Fruit fly (Drosophila melanogaster) whole organism, embryonic: ENCODE results near the gene meep.

Source experiments
- BtbVII ChIP-seq: fragments of 200-800 bp; sonication (Bioruptor generic); optimal IDR thresholded peaks from 3 replicates; lab custom pipeline; 2017; ENCODE audit warnings: missing biosample characterization, mild to moderate bottlenecking, missing genetic modification characterization
- CG10543 ChIP-seq: fragments of 200-800 bp; sonication (Bioruptor generic); optimal IDR thresholded peaks from 3 replicates; lab custom pipeline; 2017; ENCODE audit warnings: missing biosample characterization, mild to moderate bottlenecking, missing genetic modification characterization, moderate library complexity
- CG12071 ChIP-seq: fragments of 200-800 bp; sonication (Bioruptor generic); optimal IDR thresholded peaks from 3 replicates; lab custom pipeline; 2018; ENCODE audit warnings: missing biosample characterization, mild to moderate bottlenecking, missing genetic modification characterization
- CG12659 ChIP-seq: fragments of 200-800 bp; sonication (Bioruptor generic); optimal IDR thresholded peaks from 3 replicates; lab custom pipeline; 2017; ENCODE audit warnings: mild to moderate bottlenecking, missing biosample characterization, missing genetic modification reagents, missing genetic modification characterization
- CG14441 ChIP-seq: fragments of 200-800 bp; sonication (Bioruptor generic); IDR thresholded peaks from 2 replicates; pipeline ENCODE4 v1.3.6; 2022; ENCODE audit warnings: missing biosample characterization, missing genetic modification characterization
- CG15601 ChIP-seq: fragments of 200-800 bp; sonication (Bioruptor generic); optimal IDR thresholded peaks from 3 replicates; lab custom pipeline; 2019; ENCODE audit warnings: missing biosample characterization, mild to moderate bottlenecking, missing genetic modification characterization, moderate library complexity
- CG18599 ChIP-seq: fragments of 200-800 bp; sonication (Bioruptor generic); optimal IDR thresholded peaks from 3 replicates; lab custom pipeline; 2017; ENCODE audit warnings: missing biosample characterization, missing genetic modification characterization, mild to moderate bottlenecking, moderate library complexity, missing genetic modification reagents
- CG2120 ChIP-seq: fragments of 200-800 bp; sonication (Bioruptor generic); optimal IDR thresholded peaks from 3 replicates; lab custom pipeline; 2016; ENCODE audit warnings: missing biosample characterization, missing genetic modification characterization
- CG2678 ChIP-seq: fragments of 200-800 bp; sonication (Bioruptor generic); optimal IDR thresholded peaks from 3 replicates; lab custom pipeline; 2019; ENCODE audit warnings: missing biosample characterization, mild to moderate bottlenecking, missing genetic modification characterization, moderate library complexity
- CG31365 ChIP-seq: fragments of 200-800 bp; sonication (Bioruptor generic); optimal IDR thresholded peaks from 2 replicates; lab custom pipeline; 2018; ENCODE audit warnings: missing biosample characterization, mild to moderate bottlenecking, missing genetic modification characterization
- CG31441 ChIP-seq: fragments of 200-800 bp; sonication (Bioruptor generic); IDR thresholded peaks from 2 replicates; pipeline ENCODE4 v1.3.6; 2022; ENCODE audit warnings: missing biosample characterization, missing genetic modification characterization
- CG4360 ChIP-seq: fragments of 200-800 bp; sonication (Bioruptor generic); IDR thresholded peaks from 2 replicates; pipeline ENCODE4 v1.3.6; 2022; ENCODE audit warnings: missing biosample characterization, missing genetic modification characterization
- CG43689 ChIP-seq: fragments of 200-800 bp; sonication (Bioruptor generic); IDR thresholded peaks from 2 replicates; pipeline ENCODE4 v1.3.6; 2022; ENCODE audit warnings: missing biosample characterization, missing genetic modification characterization
- CG4707 ChIP-seq: fragments of 200-800 bp; sonication (Bioruptor generic); optimal IDR thresholded peaks from 2 replicates; lab custom pipeline; 2018; ENCODE audit warnings: missing biosample characterization, mild to moderate bottlenecking, missing genetic modification characterization, moderate library complexity
- CG7556 ChIP-seq: fragments of 200-800 bp; sonication (Bioruptor generic); optimal IDR thresholded peaks from 2 replicates; lab custom pipeline; 2017; ENCODE audit warnings: missing biosample characterization, mild to moderate bottlenecking, missing genetic modification characterization
- CG8944 ChIP-seq: fragments of 200-800 bp; sonication (Bioruptor generic); optimal IDR thresholded peaks from 3 replicates; lab custom pipeline; 2016; ENCODE audit warnings: missing biosample characterization, missing genetic modification characterization
- CrebB ChIP-seq: fragments of 200-800 bp; sonication (Bioruptor generic); optimal IDR thresholded peaks from 3 replicates; lab custom pipeline; 2018; ENCODE audit warnings: missing biosample characterization, mild to moderate bottlenecking, missing genetic modification characterization
- Dfd ChIP-seq, 2 experiments: fragments of >200 bp; optimal IDR thresholded peaks; 2 replicates each; lab custom pipeline; 2017; ENCODE audit warnings: missing biosample characterization in 2 of 2, missing genetic modification characterization in 2 of 2
- Dp ChIP-seq: fragments of 200-800 bp; sonication (Bioruptor generic); optimal IDR thresholded peaks from 2 replicates; lab custom pipeline; 2018; ENCODE audit warnings: missing biosample characterization, mild to moderate bottlenecking, missing genetic modification characterization, moderate library complexity
- GATAe ChIP-seq: fragments of 200-800 bp; sonication (Bioruptor generic); conservative IDR thresholded peaks from 2 replicates; pipeline ENCODE4 v1.3.6; 2022; ENCODE audit warnings: missing biosample characterization, missing genetic modification characterization
- HmgZ ChIP-seq: fragments of 200-800 bp; sonication (Bioruptor generic); optimal IDR thresholded peaks from 2 replicates; lab custom pipeline; 2018; ENCODE audit warnings: missing biosample characterization, mild to moderate bottlenecking, missing genetic modification characterization
- Hmr ChIP-seq: fragments of 200-800 bp; sonication (Bioruptor generic); optimal IDR thresholded peaks from 3 replicates; lab custom pipeline; 2017; ENCODE audit warnings: mild to moderate bottlenecking, missing biosample characterization, missing genetic modification reagents, missing genetic modification characterization
- Hsf ChIP-seq: fragments of 200-800 bp; sonication (Bioruptor generic); optimal IDR thresholded peaks from 3 replicates; lab custom pipeline; 2016; ENCODE audit warnings: missing biosample characterization, missing genetic modification characterization
- Nf-YC ChIP-seq: fragments of 200-800 bp; optimal IDR thresholded peaks from 3 replicates; lab custom pipeline; 2019; ENCODE audit warnings: missing biosample characterization, mild to moderate bottlenecking, missing genetic modification characterization, moderate library complexity
- Opbp ChIP-seq: fragments of 200-800 bp; sonication (Bioruptor generic); IDR thresholded peaks from 3 replicates; pipeline ENCODE4 v1.3.6; 2022; ENCODE audit warnings: missing biosample characterization, missing genetic modification characterization; ENCODE audit not compliant: partially characterized antibody
- chn ChIP-seq: fragments of 200-800 bp; sonication (Bioruptor generic); optimal IDR thresholded peaks from 2 replicates; lab custom pipeline; 2016; ENCODE audit warnings: missing biosample characterization, missing genetic modification characterization
- crc ChIP-seq: fragments of 200-800 bp; sonication (Bioruptor generic); optimal IDR thresholded peaks from 2 replicates; lab custom pipeline; 2016; ENCODE audit warnings: missing biosample characterization, missing genetic modification characterization
- croc ChIP-seq: fragments of 200-800 bp; sonication (Bioruptor generic); conservative IDR thresholded peaks from 3 replicates; pipeline ENCODE4 v1.3.6; 2022; ENCODE audit warnings: missing biosample characterization, missing genetic modification characterization
- cwo ChIP-seq: fragments of 200-800 bp; sonication (Bioruptor generic); optimal IDR thresholded peaks from 3 replicates; lab custom pipeline; 2017; ENCODE audit warnings: missing biosample characterization, missing genetic modification characterization, mild to moderate bottlenecking, moderate library complexity, missing genetic modification reagents
- dimm ChIP-seq: fragments of 200-800 bp; sonication (Bioruptor generic); IDR thresholded peaks from 2 replicates; pipeline ENCODE4 v1.3.6; 2022; ENCODE audit warnings: missing biosample characterization, missing genetic modification characterization
- fd64A ChIP-seq: fragments of 200-800 bp; sonication (Bioruptor generic); optimal IDR thresholded peaks from 3 replicates; lab custom pipeline; 2018; ENCODE audit warnings: missing biosample characterization, mild to moderate bottlenecking, missing genetic modification characterization
- gfzf ChIP-seq: fragments of 200-800 bp; sonication (Bioruptor generic); optimal IDR thresholded peaks from 2 replicates; lab custom pipeline; 2016; ENCODE audit warnings: missing biosample characterization, mild to moderate bottlenecking, missing genetic modification characterization, moderate library complexity
- grn ChIP-seq: fragments of 200-800 bp; sonication (Bioruptor generic); optimal IDR thresholded peaks from 3 replicates; lab custom pipeline; 2017; ENCODE audit warnings: missing biosample characterization, missing genetic modification characterization
- hkb ChIP-seq, 2 experiments: fragments of 200-800 bp in 1 of 2; fragments of >200 bp in 1 of 2; sonication (Bioruptor generic) in 1 of 2; IDR thresholded peaks in 1 of 2; optimal IDR thresholded peaks in 1 of 2; 2 replicates each; pipeline versions ENCODE4 v1.3.6 to Lab custom; 2017 to 2022; ENCODE audit warnings: missing biosample characterization in 1 of 2, missing genetic modification characterization in 1 of 2
- kah ChIP-seq: fragments of 200-800 bp; sonication (Bioruptor generic); optimal IDR thresholded peaks from 2 replicates; lab custom pipeline; 2018; ENCODE audit warnings: missing biosample characterization, mild to moderate bottlenecking, missing genetic modification characterization
- kay ChIP-seq: fragments of 200-800 bp; sonication (Bioruptor generic); optimal IDR thresholded peaks from 2 replicates; lab custom pipeline; 2016; ENCODE audit warnings: missing biosample characterization, missing genetic modification characterization
- knrl ChIP-seq: fragments of 200-800 bp; sonication (Bioruptor generic); IDR thresholded peaks from 3 replicates; pipeline ENCODE4 v1.3.6; 2022; ENCODE audit warnings: missing biosample characterization, missing genetic modification characterization; ENCODE audit not compliant: partially characterized antibody
- lab ChIP-seq: fragments of 200-800 bp; sonication (Bioruptor generic); optimal IDR thresholded peaks from 3 replicates; lab custom pipeline; 2017; ENCODE audit warnings: missing biosample characterization, missing genetic modification characterization, mild to moderate bottlenecking, moderate library complexity, missing genetic modification reagents
- mirr ChIP-seq: fragments of 200-800 bp; sonication (Bioruptor generic); optimal IDR thresholded peaks from 3 replicates; lab custom pipeline; 2018; ENCODE audit warnings: missing biosample characterization, mild to moderate bottlenecking, missing genetic modification characterization
- nom ChIP-seq: fragments of 200-800 bp; sonication (Bioruptor generic); optimal IDR thresholded peaks from 2 replicates; lab custom pipeline; 2017; ENCODE audit warnings: missing biosample characterization, missing genetic modification characterization, mild to moderate bottlenecking, moderate library complexity, missing genetic modification reagents
- row ChIP-seq: fragments of 200-800 bp; sonication (Bioruptor generic); IDR thresholded peaks from 3 replicates; pipeline ENCODE4 v1.3.6; 2022; ENCODE audit warnings: missing biosample characterization, missing genetic modification characterization
- sd ChIP-seq: fragments of 200-800 bp; sonication (Bioruptor generic); optimal IDR thresholded peaks from 3 replicates; lab custom pipeline; 2018; ENCODE audit warnings: missing biosample characterization, mild to moderate bottlenecking, missing genetic modification characterization, moderate library complexity
- shn ChIP-seq: fragments of 200-800 bp; sonication (Bioruptor generic); optimal IDR thresholded peaks from 3 replicates; lab custom pipeline; 2016; ENCODE audit warnings: missing biosample characterization, missing genetic modification characterization
- sima ChIP-seq: fragments of 200-800 bp; sonication (Bioruptor generic); optimal IDR thresholded peaks from 2 replicates; lab custom pipeline; 2016; ENCODE audit warnings: missing biosample characterization, missing genetic modification characterization
- stc ChIP-seq: fragments of 200-800 bp; sonication (Bioruptor generic); IDR thresholded peaks from 2 replicates; pipeline ENCODE4 v1.3.6; 2022; ENCODE audit warnings: missing biosample characterization, missing genetic modification characterization
- tap ChIP-seq: fragments of 200-800 bp; optimal IDR thresholded peaks from 3 replicates; lab custom pipeline; 2019; ENCODE audit warnings: missing biosample characterization, mild to moderate bottlenecking, missing genetic modification characterization, moderate library complexity
- toy ChIP-seq: fragments of 200-800 bp; sonication (Bioruptor generic); IDR thresholded peaks from 2 replicates; pipeline ENCODE4 v1.3.6; 2022; ENCODE audit warnings: missing biosample characterization, missing genetic modification characterization
- trem ChIP-seq: fragments of 200-800 bp; optimal IDR thresholded peaks from 3 replicates; lab custom pipeline; 2019; ENCODE audit warnings: missing biosample characterization, mild to moderate bottlenecking, missing genetic modification characterization, moderate library complexity
- vfl ChIP-seq: fragments of 200-800 bp; sonication (Bioruptor generic); optimal IDR thresholded peaks from 2 replicates; lab custom pipeline; 2016; ENCODE audit warnings: missing biosample characterization, missing genetic modification characterization
- zfh2 ChIP-seq: fragments of 200-800 bp; sonication (Bioruptor generic); optimal IDR thresholded peaks from 2 replicates; lab custom pipeline; 2016; ENCODE audit warnings: missing biosample characterization, missing genetic modification characterization

The meep gene

dm6 chr3L:1188936-1189659, 13.7 kb downstream of the meep start, which contains the start of gene CG13912 (continued):
- no peak for TF ChIP-seq CG8944
- TF ChIP-seq GATAe (GFP tag; lab: Robert Waterston, UW): peak; percentile 49
- TF ChIP-seq CG2120 (GFP tag; lab: Kevin White, UChicago): peak; percentile 24
- no peak for TF ChIP-seq trem
- TF ChIP-seq CG15601 (tag; lab: Kevin White, UChicago): peak; percentile 96
- peak; percentile 26 for TF ChIP-seq Nf-YC
- peak; percentile 1 for TF ChIP-seq gfzf (GFP tag; lab: Kevin White, UChicago)
- no peak for TF ChIP-seq toy (GFP tag; lab: Robert Waterston, UW)
- no peak for TF ChIP-seq CG4707 (GFP tag; lab: Kevin White, UChicago)
- TF ChIP-seq CG43689 (GFP tag; lab: Robert Waterston, UW): no peak
- peak; percentile 76 for TF ChIP-seq CG31365 (tag; lab: Kevin White, UChicago)
- peak; percentile 77 for TF ChIP-seq BtbVII (GFP tag; lab: Kevin White, UChicago)
- peak; percentile 90 for TF ChIP-seq CG10543 (GFP tag; lab: Kevin White, UChicago)
- TF ChIP-seq vfl: no peak
- TF ChIP-seq sd (tag; lab: Kevin White, UChicago): peak; percentile 96
- TF ChIP-seq grn (GFP tag; lab: Kevin White, UChicago): peak; percentile 99
- TF ChIP-seq crc (GFP tag; lab: Kevin White, UChicago): no peak
- peak; percentile 45; the same call in 1 of the 3 replicates for TF ChIP-seq knrl (GFP tag; lab: Robert Waterston, UW)
- peak; percentile 75 for TF ChIP-seq HmgZ (tag; lab: Kevin White, UChicago)
- peak; percentile 14 for TF ChIP-seq CG12659 (GFP tag; lab: Kevin White, UChicago)
- peak; percentile 10 for TF ChIP-seq CG2678
- TF ChIP-seq nom (GFP tag; lab: Kevin White, UChicago): peak; percentile 81
- TF ChIP-seq kah (GFP tag; lab: Kevin White, UChicago): peak; percentile 61
- peak; percentile 44 for TF ChIP-seq kay (GFP tag; lab: Kevin White, UChicago)
- peak; percentile 86 for TF ChIP-seq mirr (GFP tag; lab: Kevin White, UChicago)
- peak; percentile 63 for TF ChIP-seq fd64A (GFP tag; lab: Kevin White, UChicago)
- no peak for TF ChIP-seq CG12071 (GFP tag; lab: Kevin White, UChicago)
- TF ChIP-seq shn (GFP tag; lab: Kevin White, UChicago): peak; percentile 37
- peak; percentile 17 for TF ChIP-seq hkb (optimal IDR thresholded peaks at IDR 0.05; lab: Kevin White, UChicago)
- no peak for TF ChIP-seq hkb (GFP tag; IDR thresholded peaks at IDR 0.05; lab: Robert Waterston, UW)
- no peak for TF ChIP-seq tap (tag; lab: Kevin White, UChicago)
- peak; percentile 19 for TF ChIP-seq Dp (GFP tag; lab: Kevin White, UChicago)
- no peak for TF ChIP-seq Opbp
- TF ChIP-seq stc (GFP tag; lab: Robert Waterston, UW): no peak
- TF ChIP-seq lab: peak; percentile 35
- no peak for TF ChIP-seq croc
- no peak for TF ChIP-seq CG4360 (GFP tag; lab: Robert Waterston, UW)

dm6 chr3L:1183467-1183866, 19.4 kb downstream of the meep start:
- TF ChIP-seq chn (GFP tag; lab: Kevin White, UChicago) (no peak), CrebB (no peak), row (GFP tag; lab: Robert Waterston, UW) (peak; percentile 62), sima (GFP tag; lab: Kevin White, UChicago) (no peak), stc (GFP tag; lab: Robert Waterston, UW) (no peak), dimm (GFP tag; lab: Robert Waterston, UW) (0 out of 2 replicates have a peak, but pooled peaks have one; percentile 18), CG7556 (GFP tag; lab: Kevin White, UChicago) (peak; percentile 24), cwo (GFP tag; lab: Kevin White, UChicago) (peak; percentile 31), CG31441 (GFP tag; lab: Robert Waterston, UW) (no peak), CG18599 (GFP tag; lab: Kevin White, UChicago) (peak; percentile 66), Hsf (GFP tag; lab: Kevin White, UChicago) (no peak), CG14441 (GFP tag; lab: Robert Waterston, UW) (peak; percentile 60), Hmr (GFP tag; lab: Kevin White, UChicago) (peak; percentile 29), Dfd (GFP tag; optimal IDR thresholded peaks at IDR 0.05; lab: Kevin White, UChicago) (no peak), zfh2 (GFP tag; lab: Kevin White, UChicago) (no peak)
